Fruit fly (Drosophila melanogaster) whole organism, embryonic: ENCODE results near the gene fwd.

Experiments
- C15 ChIP-seq: fragments of 200-800 bp; sonication (Bioruptor generic); IDR thresholded peaks from 3 replicates; pipeline ENCODE4 v1.3.6; 2022; ENCODE audit warnings: missing biosample characterization, missing genetic modification characterization
- CG10565 ChIP-seq: fragments of 200-800 bp; sonication (Bioruptor generic); optimal IDR thresholded peaks from 3 replicates; lab custom pipeline; 2016; ENCODE audit warnings: missing biosample characterization, mild to moderate bottlenecking, missing genetic modification characterization
- CG11247 ChIP-seq: fragments of 200-800 bp; sonication (Bioruptor generic); IDR thresholded peaks from 2 replicates; pipeline ENCODE4 v1.3.6; 2022; ENCODE audit warnings: missing biosample characterization, missing genetic modification characterization
- CG12071 ChIP-seq: fragments of 200-800 bp; sonication (Bioruptor generic); optimal IDR thresholded peaks from 3 replicates; lab custom pipeline; 2018; ENCODE audit warnings: missing biosample characterization, mild to moderate bottlenecking, missing genetic modification characterization
- CG12659 ChIP-seq: fragments of 200-800 bp; sonication (Bioruptor generic); optimal IDR thresholded peaks from 3 replicates; lab custom pipeline; 2017; ENCODE audit warnings: mild to moderate bottlenecking, missing biosample characterization, missing genetic modification reagents, missing genetic modification characterization
- CG12769 ChIP-seq: fragments of 200-800 bp; sonication (Bioruptor generic); optimal IDR thresholded peaks from 2 replicates; lab custom pipeline; 2019; ENCODE audit warnings: missing biosample characterization, mild to moderate bottlenecking, missing genetic modification characterization, moderate library complexity
- CG14050 ChIP-seq: fragments of 200-800 bp; sonication (Bioruptor generic); IDR thresholded peaks from 3 replicates; pipeline ENCODE4 v1.3.6; 2022; ENCODE audit warnings: missing biosample characterization, missing genetic modification characterization
- CG14965 ChIP-seq: fragments of 200-800 bp; sonication (Bioruptor generic); optimal IDR thresholded peaks from 2 replicates; lab custom pipeline; 2016; ENCODE audit warnings: missing biosample characterization, missing genetic modification characterization, borderline replicate concordance
- CG30431 ChIP-seq: fragments of 200-800 bp; sonication (Bioruptor generic); optimal IDR thresholded peaks from 2 replicates; lab custom pipeline; 2017; ENCODE audit warnings: missing biosample characterization, missing genetic modification characterization
- CG3065 ChIP-seq: fragments of 200-800 bp; sonication (Bioruptor generic); optimal IDR thresholded peaks from 2 replicates; lab custom pipeline; 2016; ENCODE audit warnings: missing biosample characterization, missing genetic modification characterization
- CG32767 ChIP-seq: fragments of 200-800 bp; sonication (Bioruptor generic); IDR thresholded peaks from 2 replicates; pipeline ENCODE4 v1.3.6; 2022; ENCODE audit warnings: missing biosample characterization, missing genetic modification characterization
- CG3281 ChIP-seq: fragments of 200-800 bp; sonication (Bioruptor generic); optimal IDR thresholded peaks from 3 replicates; lab custom pipeline; 2017; ENCODE audit warnings: missing biosample characterization, mild to moderate bottlenecking, missing genetic modification characterization
- CG3838 ChIP-seq: fragments of 200-800 bp; sonication (Bioruptor generic); optimal IDR thresholded peaks from 3 replicates; lab custom pipeline; 2016; ENCODE audit warnings: missing biosample characterization, missing genetic modification characterization
- CG5245 ChIP-seq: fragments of 200-800 bp; sonication (Bioruptor generic); optimal IDR thresholded peaks from 3 replicates; lab custom pipeline; 2016; ENCODE audit warnings: missing biosample characterization, missing genetic modification characterization
- CG5953 ChIP-seq: fragments of 200-800 bp; sonication (Bioruptor generic); IDR thresholded peaks from 2 replicates; pipeline ENCODE4 v1.3.6; 2022; ENCODE audit warnings: missing biosample characterization, missing genetic modification characterization
- CG6175 ChIP-seq: fragments of 200-800 bp; sonication (Bioruptor generic); IDR thresholded peaks from 3 replicates; pipeline ENCODE4 v1.3.6; 2022; ENCODE audit warnings: missing biosample characterization, missing genetic modification characterization
- CG6683 ChIP-seq: fragments of 200-800 bp; sonication (Bioruptor generic); optimal IDR thresholded peaks from 2 replicates; lab custom pipeline; 2017; ENCODE audit warnings: missing biosample characterization, mild to moderate bottlenecking, missing genetic modification characterization, missing genetic modification reagents
- CG6854 ChIP-seq: fragments of 200-800 bp; sonication (Bioruptor generic); optimal IDR thresholded peaks from 3 replicates; lab custom pipeline; 2017; ENCODE audit warnings: missing biosample characterization, mild to moderate bottlenecking, missing genetic modification characterization
- CG7556 ChIP-seq: fragments of 200-800 bp; sonication (Bioruptor generic); optimal IDR thresholded peaks from 2 replicates; lab custom pipeline; 2017; ENCODE audit warnings: missing biosample characterization, mild to moderate bottlenecking, missing genetic modification characterization
- CG7963 ChIP-seq: fragments of 200-800 bp; sonication (Bioruptor generic); IDR thresholded peaks from 3 replicates; pipeline ENCODE4 v1.3.6; 2022; ENCODE audit warnings: missing biosample characterization, missing genetic modification characterization; ENCODE audit not compliant: partially characterized antibody
- CG8388 ChIP-seq: fragments of 200-800 bp; sonication (Bioruptor generic); optimal IDR thresholded peaks from 2 replicates; lab custom pipeline; 2019; ENCODE audit warnings: missing biosample characterization, mild to moderate bottlenecking, missing genetic modification characterization, moderate library complexity
- CrebB ChIP-seq: fragments of 200-800 bp; sonication (Bioruptor generic); optimal IDR thresholded peaks from 3 replicates; lab custom pipeline; 2018; ENCODE audit warnings: missing biosample characterization, mild to moderate bottlenecking, missing genetic modification characterization
- D ChIP-seq, 2 experiments: fragments of 200-800 bp in 1 of 2; fragments of >200 bp in 1 of 2; sonication (Bioruptor generic) in 1 of 2; optimal IDR thresholded peaks; 2 replicates in 1 of 2; 3 replicates in 1 of 2; lab custom pipeline; 2017; ENCODE audit warnings: mild to moderate bottlenecking in 1 of 2, missing biosample characterization in 1 of 2, missing genetic modification characterization in 1 of 2, missing genetic modification reagents in 1 of 2
- Deaf1 ChIP-seq: fragments of 200-800 bp; optimal IDR thresholded peaks from 3 replicates; lab custom pipeline; 2019; ENCODE audit warnings: missing biosample characterization, mild to moderate bottlenecking, missing genetic modification characterization, moderate library complexity
- Dll ChIP-seq: fragments of 200-800 bp; sonication (Bioruptor generic); IDR thresholded peaks from 4 replicates; pipeline ENCODE4 v1.3.6; 2022; ENCODE audit warnings: missing biosample characterization, missing genetic modification characterization; ENCODE audit not compliant: partially characterized antibody
- Dp ChIP-seq: fragments of 200-800 bp; sonication (Bioruptor generic); optimal IDR thresholded peaks from 2 replicates; lab custom pipeline; 2018; ENCODE audit warnings: missing biosample characterization, mild to moderate bottlenecking, missing genetic modification characterization, moderate library complexity
- Hr3 ChIP-seq: fragments of 200-800 bp; sonication (Bioruptor generic); optimal IDR thresholded peaks from 3 replicates; lab custom pipeline; 2016; ENCODE audit warnings: missing biosample characterization, missing genetic modification characterization
- Hr78 ChIP-seq, 2 experiments: fragments of 200-800 bp in 1 of 2; fragments of >200 bp in 1 of 2; sonication (Bioruptor generic) in 1 of 2; optimal IDR thresholded peaks; 2 replicates each; lab custom pipeline; 2017 to 2019; ENCODE audit warnings: missing biosample characterization in 2 of 2, missing genetic modification characterization in 2 of 2, mild to moderate bottlenecking in 1 of 2, moderate library complexity in 1 of 2
- Opbp ChIP-seq: fragments of 200-800 bp; sonication (Bioruptor generic); IDR thresholded peaks from 3 replicates; pipeline ENCODE4 v1.3.6; 2022; ENCODE audit warnings: missing biosample characterization, missing genetic modification characterization; ENCODE audit not compliant: partially characterized antibody
- ato ChIP-seq: fragments of 200-800 bp; sonication (Bioruptor generic); IDR thresholded peaks from 2 replicates; pipeline ENCODE4 v1.3.6; 2022; ENCODE audit warnings: missing biosample characterization, missing genetic modification characterization; ENCODE audit not compliant: partially characterized antibody
- az2 ChIP-seq: fragments of 200-800 bp; sonication (Bioruptor generic); optimal IDR thresholded peaks from 3 replicates; lab custom pipeline; 2016; ENCODE audit warnings: missing biosample characterization, missing genetic modification characterization
- btn ChIP-seq: fragments of 200-800 bp; sonication (Bioruptor generic); optimal IDR thresholded peaks from 2 replicates; lab custom pipeline; 2016; ENCODE audit warnings: missing biosample characterization, missing genetic modification characterization
- cg ChIP-seq: fragments of 200-800 bp; sonication (Bioruptor generic); optimal IDR thresholded peaks from 3 replicates; lab custom pipeline; 2019; ENCODE audit warnings: missing biosample characterization, mild to moderate bottlenecking, missing genetic modification characterization, moderate library complexity
- crol ChIP-seq: fragments of 200-800 bp; sonication (Bioruptor generic); IDR thresholded peaks from 2 replicates; pipeline ENCODE4 v1.3.6; 2022; ENCODE audit warnings: missing biosample characterization, missing genetic modification characterization
- insv ChIP-seq, 2 experiments: fragments of 200-800 bp; sonication (Bioruptor generic); optimal IDR thresholded peaks; 3 replicates each; lab custom pipeline; 2016 to 2018; ENCODE audit warnings: missing biosample characterization in 2 of 2, missing genetic modification characterization in 2 of 2
- inv ChIP-seq: fragments of 200-800 bp; sonication (Bioruptor generic); IDR thresholded peaks from 2 replicates; pipeline ENCODE4 v1.3.6; 2022; ENCODE audit warnings: missing biosample characterization, missing genetic modification characterization; ENCODE audit not compliant: partially characterized antibody
- kay ChIP-seq: fragments of 200-800 bp; sonication (Bioruptor generic); optimal IDR thresholded peaks from 2 replicates; lab custom pipeline; 2016; ENCODE audit warnings: missing biosample characterization, missing genetic modification characterization
- org-1 ChIP-seq: fragments of 200-800 bp; sonication (Bioruptor generic); optimal IDR thresholded peaks from 2 replicates; lab custom pipeline; 2017; ENCODE audit warnings: missing biosample characterization, missing genetic modification characterization
- pan ChIP-seq, 4 experiments: fragments of >200 bp in 3 of 4; fragments of 200-800 bp in 1 of 4; sonication (Bioruptor generic) in 1 of 4; optimal IDR thresholded peaks in 3 of 4; IDR thresholded peaks in 1 of 4; 2 replicates each; pipeline versions ENCODE4 v1.3.6 to Lab custom; 2017 to 2022; ENCODE audit warnings: missing biosample characterization in 2 of 4, missing genetic modification characterization in 2 of 4, mixed read lengths in 1 of 4
- pho ChIP-seq: fragments of 200-800 bp; sonication (Bioruptor generic); optimal IDR thresholded peaks from 2 replicates; lab custom pipeline; 2016; ENCODE audit warnings: missing biosample characterization, missing genetic modification characterization
- psq ChIP-seq: fragments of 200-800 bp; sonication (Bioruptor generic); optimal IDR thresholded peaks from 2 replicates; lab custom pipeline; 2017; ENCODE audit warnings: missing biosample characterization, missing genetic modification characterization
- salm ChIP-seq: fragments of 200-800 bp; sonication (Bioruptor generic); optimal IDR thresholded peaks from 2 replicates; lab custom pipeline; 2018; ENCODE audit warnings: missing biosample characterization, mild to moderate bottlenecking, missing genetic modification characterization
- sd ChIP-seq: fragments of 200-800 bp; sonication (Bioruptor generic); optimal IDR thresholded peaks from 3 replicates; lab custom pipeline; 2018; ENCODE audit warnings: missing biosample characterization, mild to moderate bottlenecking, missing genetic modification characterization, moderate library complexity
- sna ChIP-seq: fragments of 200-800 bp; sonication (Bioruptor generic); IDR thresholded peaks from 2 replicates; pipeline ENCODE4 v1.3.6; 2022; ENCODE audit warnings: missing biosample characterization, missing genetic modification characterization; ENCODE audit not compliant: partially characterized antibody
- stc ChIP-seq: fragments of 200-800 bp; sonication (Bioruptor generic); IDR thresholded peaks from 2 replicates; pipeline ENCODE4 v1.3.6; 2022; ENCODE audit warnings: missing biosample characterization, missing genetic modification characterization
- tgo ChIP-seq: fragments of 200-800 bp; sonication (Bioruptor generic); IDR thresholded peaks from 3 replicates; pipeline ENCODE4 v1.3.6; 2022; ENCODE audit warnings: missing biosample characterization, missing genetic modification characterization
- unc-4 ChIP-seq: fragments of 200-800 bp; sonication (Bioruptor generic); IDR thresholded peaks from 2 replicates; pipeline ENCODE4 v1.3.6; 2022; ENCODE audit warnings: missing biosample characterization, missing genetic modification characterization; ENCODE audit not compliant: partially characterized antibody
- unpg ChIP-seq: fragments of 200-800 bp; sonication (Bioruptor generic); optimal IDR thresholded peaks from 3 replicates; lab custom pipeline; 2018; ENCODE audit warnings: missing biosample characterization, mild to moderate bottlenecking, missing genetic modification characterization, moderate library complexity
- wor ChIP-seq: fragments of 200-800 bp; sonication (Bioruptor generic); IDR thresholded peaks from 2 replicates; pipeline ENCODE4 v1.3.6; 2022; ENCODE audit warnings: missing biosample characterization, missing genetic modification characterization

fwd gene

DNA sequence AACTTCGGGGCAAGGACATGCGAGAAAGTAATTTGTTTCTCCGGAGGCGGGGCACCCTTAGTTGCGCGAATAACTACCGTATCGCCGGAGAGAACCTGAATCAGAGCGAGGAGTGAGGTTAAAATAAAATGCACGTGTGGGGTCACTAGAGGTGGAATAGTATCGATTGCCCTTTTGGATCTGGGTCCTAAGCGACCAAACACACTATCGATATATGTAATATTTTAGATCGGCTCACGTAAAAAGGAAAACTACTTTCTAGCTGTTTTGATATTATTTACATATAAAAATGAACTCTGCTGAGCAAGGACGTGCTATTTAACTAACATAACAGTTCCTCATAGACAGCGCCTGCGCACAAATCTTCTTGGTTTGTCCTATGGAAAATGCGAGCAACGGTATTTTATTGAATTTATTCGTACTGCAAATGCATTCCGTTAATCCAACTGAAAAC is 56.9 kb downstream of the fwd start (continued):
- TF ChIP-seq Hr78 (GFP tag; optimal IDR thresholded peaks at IDR 0.05; lab: Kevin White, UChicago) (peak in 1 of 2 experiments; percentile 83), kay (GFP tag; lab: Kevin White, UChicago) (no peak), C15 (GFP tag; lab: Robert Waterston, UW) (no peak), CG32767 (GFP tag; lab: Robert Waterston, UW) (no peak), Dll (GFP tag; lab: Robert Waterston, UW) (peak; percentile 85), unc-4 (peak; percentile 88), CG5953 (GFP tag; lab: Robert Waterston, UW) (no peak), org-1 (GFP tag; lab: Kevin White, UChicago) (no peak), CG7963 (GFP tag; lab: Robert Waterston, UW) (peak; percentile 66; the same call in 2 of the 3 replicates), insv (GFP tag; optimal IDR thresholded peaks at IDR 0.05; lab: Kevin White, UChicago) (no peak), Hr3 (no peak), btn (GFP tag; lab: Kevin White, UChicago) (no peak), CG3065 (GFP tag; lab: Kevin White, UChicago) (no peak), psq (no peak), Opbp (peak; percentile 84), az2 (GFP tag; lab: Kevin White, UChicago) (no peak), sd (tag; lab: Kevin White, UChicago) (peak; percentile 24), CG14965 (GFP tag; lab: Kevin White, UChicago) (no peak), CG3281 (no peak), Dp (GFP tag; lab: Kevin White, UChicago) (no peak), salm (no peak), inv (GFP tag; lab: Robert Waterston, UW) (peak; percentile 71), CG11247 (GFP tag; lab: Robert Waterston, UW) (no peak), crol (no peak), CG8388 (GFP tag; lab: Kevin White, UChicago) (no peak), wor (GFP tag; lab: Robert Waterston, UW) (no peak), Deaf1 (tag; lab: Kevin White, UChicago) (no peak), pan (optimal IDR thresholded peaks at IDR 0.05; lab: Kevin White, UChicago) (no peak), pan (GFP tag; optimal IDR thresholded peaks at IDR 0.05 in 1 of 2, IDR thresholded peaks at IDR 0.05 in 1 of 2) (no peak), CG30431 (GFP tag; lab: Kevin White, UChicago) (no peak), D (optimal IDR thresholded peaks at IDR 0.05; lab: Kevin White, UChicago) (no peak), D (GFP tag; optimal IDR thresholded peaks at IDR 0.05; lab: Kevin White, UChicago) (no peak), stc (no peak), CG6175 (no peak), CG5245 (GFP tag; lab: Kevin White, UChicago) (no peak), CG12071 (GFP tag; lab: Kevin White, UChicago) (no peak), CG6683 (GFP tag; lab: Kevin White, UChicago) (no peak), CG12659 (GFP tag; lab: Kevin White, UChicago) (peak; percentile 34), CG10565 (GFP tag; lab: Kevin White, UChicago) (no peak), CG14050 (GFP tag; lab: Robert Waterston, UW) (no peak), CG12769 (tag; lab: Kevin White, UChicago) (peak; percentile 19), pho (no peak), CrebB (tag; lab: Kevin White, UChicago) (no peak), cg (GFP tag; lab: Kevin White, UChicago) (no peak), CG7556 (GFP tag; lab: Kevin White, UChicago) (no peak), unpg (no peak), tgo (GFP tag; lab: Robert Waterston, UW) (no peak), CG6854 (GFP tag; lab: Kevin White, UChicago) (peak; percentile 6), sna (GFP tag; lab: Robert Waterston, UW) (peak; percentile 80), CG3838 (GFP tag; lab: Kevin White, UChicago) (no peak), ato (GFP tag; lab: Robert Waterston, UW) (peak; percentile 77)
